Fruit fly (Drosophila melanogaster): Measurements from ENCODE around the gene Cnb.

- TF ChIP-seq Myc (optimal IDR thresholded peaks at IDR 0.05) (no peak), Sin3A (optimal IDR thresholded peaks at IDR 0.05) (no peak), psq (optimal IDR thresholded peaks at IDR 0.05) (no peak)
Observed at dm6 chr3L:1985406-1985805, 38.0 kb downstream of the Cnb start.

Measured in Kc167 (cell line).